Worm (Caenorhabditis elegans) whole organism, L2 larva: ENCODE data around the gene arl-6.

Experiments used
- F13H6.1 ChIP-seq: sonication (generic microtip); optimal IDR thresholded peaks from 2 replicates; lab custom pipeline; 2016; ENCODE audit warnings: missing genetic modification characterization, missing compliant biosample characterization
- R02D3.7 ChIP-seq: fragments of 150-350 bp; optimal IDR thresholded peaks from 2 replicates; lab custom pipeline; 2014; ENCODE audit warnings: missing biosample characterization, missing genetic modification characterization
- alr-1 ChIP-seq: fragments of 150-350 bp; optimal IDR thresholded peaks from 2 replicates; lab custom pipeline; 2014; ENCODE audit warnings: missing biosample characterization, missing genetic modification characterization
- blmp-1 ChIP-seq: sonication (generic microtip); optimal IDR thresholded peaks from 2 replicates; lab custom pipeline; 2017; ENCODE audit warnings: missing genetic modification characterization, mild to moderate bottlenecking, missing compliant biosample characterization, antibody characterized with exemption, moderate library complexity; ENCODE audit not compliant: insufficient read depth
- ceh-82 ChIP-seq: fragments of 150-350 bp; optimal IDR thresholded peaks from 2 replicates; lab custom pipeline; 2014; ENCODE audit warnings: missing biosample characterization, missing genetic modification characterization
- fos-1 ChIP-seq: fragments of 150-350 bp; optimal IDR thresholded peaks from 2 replicates; lab custom pipeline; 2014; ENCODE audit warnings: missing biosample characterization, missing genetic modification characterization
- mab-5 ChIP-seq: fragments of 150-350 bp; optimal IDR thresholded peaks from 2 replicates; lab custom pipeline; 2014; ENCODE audit warnings: missing biosample characterization, missing genetic modification characterization
- nhr-10 ChIP-seq: sonication (generic microtip); optimal IDR thresholded peaks from 2 replicates; lab custom pipeline; 2017; ENCODE audit warnings: missing biosample characterization, missing genetic modification characterization
- nhr-12 ChIP-seq: fragments of 150-350 bp; optimal IDR thresholded peaks from 2 replicates; lab custom pipeline; 2014; ENCODE audit warnings: missing biosample characterization, missing genetic modification characterization
- skn-1 ChIP-seq: sonication (generic microtip); optimal IDR thresholded peaks from 2 replicates; lab custom pipeline; 2017; ENCODE audit warnings: missing biosample characterization, missing genetic modification characterization
- sma-9 ChIP-seq, 2 experiments: fragments of 150-350 bp in 1 of 2; sonication (generic microtip) in 1 of 2; optimal IDR thresholded peaks; 2 replicates each; lab custom pipeline; 2014 to 2016; ENCODE audit warnings: missing genetic modification characterization in 2 of 2, mild to moderate bottlenecking in 1 of 2, missing biosample characterization in 1 of 2, missing compliant biosample characterization in 1 of 2, missing genetic modification reagents in 1 of 2, moderate library complexity in 1 of 2
- unc-39 ChIP-seq: fragments of 150-350 bp; optimal IDR thresholded peaks from 2 replicates; lab custom pipeline; 2014; ENCODE audit warnings: missing biosample characterization, missing genetic modification characterization
- unc-62 ChIP-seq: fragments of 150-350 bp; optimal IDR thresholded peaks from 2 replicates; lab custom pipeline; 2014; ENCODE audit warnings: missing biosample characterization, missing genetic modification reagents, missing genetic modification characterization
- ztf-1 ChIP-seq: fragments of 200-800 bp; sonication (Bioruptor generic); conservative IDR thresholded peaks from 2 replicates; pipeline ENCODE4 v1.3.6; 2022; ENCODE audit warnings: missing genetic modification characterization, missing compliant biosample characterization

DNA sequence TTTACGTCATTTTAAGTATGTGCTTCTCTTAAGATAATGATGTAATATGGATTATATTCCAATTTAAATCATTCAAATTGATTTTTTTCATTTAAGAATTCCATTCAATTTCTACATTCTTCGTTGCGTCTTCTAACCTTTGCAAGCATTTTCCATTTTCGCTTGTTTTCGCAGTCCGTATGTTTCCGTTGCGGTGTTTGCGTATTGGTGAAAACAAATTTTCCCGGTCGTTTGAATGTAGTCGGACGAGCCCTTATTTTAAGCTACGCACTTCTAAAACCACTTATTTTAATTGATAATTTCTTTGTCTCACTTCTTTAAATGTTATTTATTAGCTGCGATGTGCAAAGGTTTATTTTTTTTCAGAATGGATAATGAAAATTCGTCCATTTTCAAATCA lies 28.9 kb downstream of the arl-6 start, which contains the start of gene mel-28:
- no peak for TF ChIP-seq ceh-82
- TF ChIP-seq alr-1 (tag; lab: Kevin White, UChicago), result no peak
- no peak for TF ChIP-seq nhr-10 (tag; lab: Kevin White, UChicago)
- TF ChIP-seq F13H6.1 (tag; lab: Kevin White, UChicago), result no peak
- TF ChIP-seq ztf-1 (GFP tag; lab: Robert Waterston, UW), result no peak
- TF ChIP-seq unc-39 (tag; lab: Kevin White, UChicago), result no peak
- TF ChIP-seq nhr-12 (tag; lab: Kevin White, UChicago), result no peak
- TF ChIP-seq skn-1 (tag; lab: Kevin White, UChicago), result no peak
- no peak for TF ChIP-seq sma-9 (GFP tag; optimal IDR thresholded peaks at IDR 0.05; lab: Kevin White, UChicago)
- TF ChIP-seq sma-9 (tag; optimal IDR thresholded peaks at IDR 0.05; lab: Kevin White, UChicago), result no peak
- TF ChIP-seq unc-62 (GFP tag; lab: Kevin White, UChicago), result no peak
- TF ChIP-seq blmp-1 (tag; lab: Kevin White, UChicago), result no peak
- no peak for TF ChIP-seq mab-5 (tag; lab: Kevin White, UChicago)
- TF ChIP-seq R02D3.7, result no peak
- TF ChIP-seq fos-1 (tag; lab: Kevin White, UChicago), result no peak
